Worm (Caenorhabditis elegans): ENCODE measurements around the gene jhdm-1.
A peak's percentile ranks its signal among the peaks of the same experiment; 100 is the strongest.

Gene jhdm-1

DNA sequence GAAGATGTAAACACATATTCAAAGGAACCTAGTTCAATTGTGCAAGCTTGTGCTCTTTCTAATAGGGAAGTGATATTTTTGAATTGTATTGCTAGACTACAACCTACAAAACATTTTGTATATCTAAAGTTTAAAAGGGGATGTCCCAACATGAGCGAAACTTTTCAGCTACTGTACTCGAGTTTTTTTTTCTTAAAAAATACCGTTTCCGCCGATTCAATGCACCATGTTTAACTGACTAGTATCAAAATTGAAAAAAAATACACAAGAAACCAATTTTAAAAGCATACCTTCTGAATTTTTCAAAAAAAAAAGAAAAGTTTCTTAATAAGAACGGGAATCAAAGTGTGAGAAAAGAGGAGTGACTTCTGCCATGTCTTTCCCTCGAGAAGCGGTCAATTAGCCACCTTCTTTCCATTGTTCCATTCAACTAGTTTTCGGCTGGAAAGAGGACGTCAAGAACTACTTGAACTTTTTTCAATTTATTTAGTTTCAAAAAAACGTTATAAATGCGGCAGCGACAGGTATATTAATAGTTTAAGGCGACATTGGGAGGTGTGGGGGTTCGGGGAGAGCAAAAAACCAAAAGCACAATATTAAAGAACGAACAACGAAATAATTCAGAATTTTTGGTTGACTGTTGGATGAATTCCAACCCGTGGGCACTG is 38.8 kb upstream of the jhdm-1 start, which contains the start of gene nas-4:
TSS of gene nas-4 (minus strand) at position 351 of the 668 bp plus-strand sequence.
- no peak for TF ChIP-seq nhr-28 (tag; optimal IDR thresholded peaks at IDR 0.05)
- no peak for TF ChIP-seq tbx-8 (GFP tag; optimal IDR thresholded peaks at IDR 0.05)
- TF ChIP-seq unc-62 (GFP tag; optimal IDR thresholded peaks at IDR 0.05): no peak
- TF ChIP-seq mls-2 (tag; optimal IDR thresholded peaks at IDR 0.05): no peak
- no peak for TF ChIP-seq mep-1 (tag; optimal IDR thresholded peaks at IDR 0.05)
- TF ChIP-seq snpc-4 (tag; optimal IDR thresholded peaks at IDR 0.05): no peak
- TF ChIP-seq lin-32 (GFP tag; optimal IDR thresholded peaks at IDR 0.05): no peak
- no peak for TF ChIP-seq nhr-2 (tag; optimal IDR thresholded peaks at IDR 0.05)
- TF ChIP-seq ham-2 (GFP tag; optimal IDR thresholded peaks at IDR 0.05): no peak
- TF ChIP-seq bed-3 (GFP tag; optimal IDR thresholded peaks at IDR 0.05): no peak
- TF ChIP-seq nhr-76 (tag; optimal IDR thresholded peaks at IDR 0.05): no peak
- TF ChIP-seq blmp-1 (tag; optimal IDR thresholded peaks at IDR 0.05): no peak
- no peak for TF ChIP-seq sem-2 (GFP tag; optimal IDR thresholded peaks at IDR 0.05)
- no peak for TF ChIP-seq ceh-39 (tag; optimal IDR thresholded peaks at IDR 0.05)
- TF ChIP-seq unc-39 (tag; optimal IDR thresholded peaks at IDR 0.05): no peak
- no peak for TF ChIP-seq ces-1 (GFP tag; optimal IDR thresholded peaks at IDR 0.05)
- TF ChIP-seq ceh-83 (GFP tag; optimal IDR thresholded peaks at IDR 0.05): no peak
- TF ChIP-seq hlh-1 (tag; optimal IDR thresholded peaks at IDR 0.05): no peak
- TF ChIP-seq pha-4 (tag; optimal IDR thresholded peaks at IDR 0.05): no peak

DNA sequence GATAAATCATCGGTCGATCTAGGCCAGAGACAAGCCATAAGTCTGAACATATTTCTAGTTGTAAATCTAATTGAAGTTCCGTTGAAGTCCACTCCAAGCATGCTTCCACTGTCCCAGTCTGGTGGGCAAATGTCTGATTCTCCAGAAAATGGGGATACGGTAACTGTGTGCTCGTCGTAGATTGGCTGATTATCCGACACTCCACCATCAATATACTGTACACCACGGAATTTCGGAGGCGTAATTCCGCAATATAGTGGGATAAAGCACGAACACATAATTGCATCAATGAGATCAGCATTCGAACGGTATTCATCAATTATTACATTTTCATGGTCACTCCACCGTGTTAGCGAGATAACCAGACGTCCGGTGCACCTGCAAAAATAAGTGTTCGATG is 36.0 kb upstream of the jhdm-1 start:
- no peak for TF ChIP-seq pha-4 (tag; optimal IDR thresholded peaks at IDR 0.05)
- no peak for TF ChIP-seq zip-8 (tag; optimal IDR thresholded peaks at IDR 0.05)
- TF ChIP-seq M03D4.4 (tag; optimal IDR thresholded peaks at IDR 0.05): no peak
- TF ChIP-seq nhr-76 (tag; optimal IDR thresholded peaks at IDR 0.05): no peak
- no peak for TF ChIP-seq sptf-1 (tag; optimal IDR thresholded peaks at IDR 0.05)
- TF ChIP-seq tbx-8 (GFP tag; optimal IDR thresholded peaks at IDR 0.05): no peak
- TF ChIP-seq unc-62 (GFP tag; optimal IDR thresholded peaks at IDR 0.05): no peak
- no peak for TF ChIP-seq nhr-237 (tag; optimal IDR thresholded peaks at IDR 0.05)
- TF ChIP-seq flh-1 (GFP tag; optimal IDR thresholded peaks at IDR 0.05): no peak

DNA sequence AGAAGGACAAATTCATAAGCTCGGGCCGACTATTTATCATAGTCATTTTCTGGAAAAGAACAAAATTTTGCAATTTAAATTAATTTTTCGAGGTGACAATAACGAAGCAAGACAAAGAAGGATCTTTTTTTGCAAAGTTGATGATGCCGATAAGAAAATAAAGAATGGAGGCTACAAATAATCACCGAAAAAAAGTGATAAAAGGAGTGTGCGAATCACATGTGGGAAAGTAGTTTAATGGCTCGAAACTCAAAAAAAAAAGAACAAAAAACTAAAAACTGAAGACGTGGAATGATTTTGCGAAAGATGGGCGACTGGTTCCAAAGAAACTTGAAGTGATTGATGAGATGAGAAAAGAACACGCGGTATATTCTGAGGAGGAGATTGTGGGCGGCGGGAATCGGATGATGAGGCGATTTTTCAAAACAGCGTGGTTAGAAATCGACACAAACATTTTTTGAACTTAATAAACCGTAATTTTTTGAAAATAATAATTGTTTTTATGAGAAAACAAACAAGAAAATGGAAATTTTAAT is 34.8 kb upstream of the jhdm-1 start, which contains the start of gene atgl-1:
TSS of gene atgl-1 (minus strand) at position 51 of the 536 bp plus-strand sequence.
- TF ChIP-seq mls-2 (tag; optimal IDR thresholded peaks at IDR 0.05) (no peak), nhr-237 (tag; optimal IDR thresholded peaks at IDR 0.05) (no peak), ceh-39 (tag; optimal IDR thresholded peaks at IDR 0.05) (no peak), flh-1 (GFP tag; optimal IDR thresholded peaks at IDR 0.05) (no peak), cnd-1 (tag; optimal IDR thresholded peaks at IDR 0.05) (no peak), mep-1 (tag; optimal IDR thresholded peaks at IDR 0.05) (no peak), pha-4 (tag; optimal IDR thresholded peaks at IDR 0.05) (no peak), sptf-1 (tag; optimal IDR thresholded peaks at IDR 0.05) (no peak), unc-120 (tag; optimal IDR thresholded peaks at IDR 0.05; ENCODE audit: poor library complexity, severe bottlenecking) (no peak), nhr-2 (tag; optimal IDR thresholded peaks at IDR 0.05) (no peak), snpc-4 (tag; optimal IDR thresholded peaks at IDR 0.05) (no peak), unc-39 (tag; optimal IDR thresholded peaks at IDR 0.05) (no peak), tbx-8 (GFP tag; optimal IDR thresholded peaks at IDR 0.05) (no peak), drap-1 (GFP tag; optimal IDR thresholded peaks at IDR 0.05) (no peak), mab-5 (tag; optimal IDR thresholded peaks at IDR 0.05) (no peak), bed-3 (GFP tag; optimal IDR thresholded peaks at IDR 0.05) (no peak), hlh-1 (tag; optimal IDR thresholded peaks at IDR 0.05) (no peak), lsy-2 (tag; optimal IDR thresholded peaks at IDR 0.05) (no peak), zip-8 (tag; optimal IDR thresholded peaks at IDR 0.05) (no peak)

DNA sequence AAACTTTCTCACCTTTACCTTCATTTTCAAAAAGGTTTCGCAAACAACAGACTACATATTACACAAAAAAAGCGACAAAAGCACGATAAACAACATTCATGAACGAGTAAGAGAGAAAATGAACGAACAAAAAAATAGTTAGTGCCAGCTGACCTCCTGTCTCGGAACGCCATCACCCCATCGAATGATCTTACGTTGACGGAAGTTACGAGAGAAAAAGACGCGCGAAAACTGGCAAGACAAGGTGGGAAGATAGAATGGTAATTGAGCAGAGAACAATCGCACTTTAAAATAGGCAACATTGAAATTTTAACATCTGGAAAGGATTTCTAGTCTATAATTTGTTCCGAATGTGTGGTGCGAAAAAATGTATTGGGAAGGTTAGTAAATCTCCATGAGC is 34.1 kb upstream of the jhdm-1 start:
- TF ChIP-seq hlh-1 (tag; optimal IDR thresholded peaks at IDR 0.05): peak; percentile 10
- no peak for TF ChIP-seq elt-1 (tag; optimal IDR thresholded peaks at IDR 0.05; ENCODE audit: borderline replicate concordance, insufficient read depth)
- TF ChIP-seq elt-3 (tag; optimal IDR thresholded peaks at IDR 0.05): no peak

DNA sequence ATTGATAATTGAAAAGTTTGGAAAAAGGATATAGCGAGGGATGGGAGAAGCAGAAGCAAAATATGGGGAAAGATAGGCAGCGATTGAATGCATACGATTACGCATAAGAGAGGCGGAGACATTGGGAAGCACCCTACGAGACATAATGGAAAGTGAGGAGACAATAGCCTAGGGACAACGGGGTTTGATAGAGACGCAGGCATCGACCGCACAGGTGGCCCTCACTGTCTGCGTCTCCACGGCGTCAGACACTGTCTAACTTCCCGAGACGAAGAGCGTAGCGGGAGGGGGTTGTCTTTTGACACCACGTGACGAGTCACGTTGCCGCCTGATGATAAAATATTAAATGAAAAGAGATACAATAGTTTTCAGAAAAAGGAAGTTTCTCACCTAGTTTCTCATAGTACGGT is 33.3 kb upstream of the jhdm-1 start:
- TF ChIP-seq flh-1 (GFP tag; optimal IDR thresholded peaks at IDR 0.05): no peak
- TF ChIP-seq blmp-1 (tag; optimal IDR thresholded peaks at IDR 0.05): no peak
- TF ChIP-seq pha-4 (tag; optimal IDR thresholded peaks at IDR 0.05): peak; percentile 82
- TF ChIP-seq elt-1 (tag; optimal IDR thresholded peaks at IDR 0.05; ENCODE audit: borderline replicate concordance, insufficient read depth): peak; percentile 59
- TF ChIP-seq ceh-43 (GFP tag; optimal IDR thresholded peaks at IDR 0.05): no peak
- TF ChIP-seq unc-39 (tag; optimal IDR thresholded peaks at IDR 0.05): no peak
- peak; percentile 37 for TF ChIP-seq lsy-2 (tag; optimal IDR thresholded peaks at IDR 0.05)
- TF ChIP-seq unc-120 (tag; optimal IDR thresholded peaks at IDR 0.05; ENCODE audit: poor library complexity, severe bottlenecking): peak; percentile 45
- TF ChIP-seq lin-13 (tag; optimal IDR thresholded peaks at IDR 0.05): no peak
- no peak for TF ChIP-seq sem-2 (GFP tag; optimal IDR thresholded peaks at IDR 0.05)
- TF ChIP-seq cnd-1 (tag; optimal IDR thresholded peaks at IDR 0.05): peak; percentile 61
- TF ChIP-seq ceh-83 (GFP tag; optimal IDR thresholded peaks at IDR 0.05): no peak
- TF ChIP-seq zip-8 (tag; optimal IDR thresholded peaks at IDR 0.05): no peak
- peak; percentile 18 for TF ChIP-seq mep-1 (tag; optimal IDR thresholded peaks at IDR 0.05)
- peak; percentile 75 for TF ChIP-seq ces-1 (GFP tag; optimal IDR thresholded peaks at IDR 0.05)
- TF ChIP-seq ceh-39 (tag; optimal IDR thresholded peaks at IDR 0.05): no peak
- TF ChIP-seq ham-2 (GFP tag; optimal IDR thresholded peaks at IDR 0.05): peak; percentile 93
- no peak for TF ChIP-seq mls-2 (tag; optimal IDR thresholded peaks at IDR 0.05)
- TF ChIP-seq nhr-2 (tag; optimal IDR thresholded peaks at IDR 0.05): no peak
- TF ChIP-seq tbx-8 (GFP tag; optimal IDR thresholded peaks at IDR 0.05): no peak
- no peak for TF ChIP-seq nhr-76 (tag; optimal IDR thresholded peaks at IDR 0.05)
- TF ChIP-seq drap-1 (GFP tag; optimal IDR thresholded peaks at IDR 0.05): no peak
- no peak for TF ChIP-seq bed-3 (GFP tag; optimal IDR thresholded peaks at IDR 0.05)
- TF ChIP-seq elt-3 (tag; optimal IDR thresholded peaks at IDR 0.05): no peak
- no peak for TF ChIP-seq lin-32 (GFP tag; optimal IDR thresholded peaks at IDR 0.05)
- TF ChIP-seq nhr-28 (tag; optimal IDR thresholded peaks at IDR 0.05): no peak
- TF ChIP-seq hlh-1 (tag; optimal IDR thresholded peaks at IDR 0.05): peak; percentile 71
- no peak for TF ChIP-seq nhr-12 (tag; optimal IDR thresholded peaks at IDR 0.05)
- TF ChIP-seq snpc-4 (tag; optimal IDR thresholded peaks at IDR 0.05): no peak
- TF ChIP-seq unc-62 (GFP tag; optimal IDR thresholded peaks at IDR 0.05): peak; percentile 17
- no peak for TF ChIP-seq M03D4.4 (tag; optimal IDR thresholded peaks at IDR 0.05)

Measured in whole organism, mixed stage, embryonic.